Worm (Caenorhabditis elegans): ENCODE measurements around the gene rpl-28.
A peak's percentile ranks its signal among the peaks of the same experiment; 100 is the strongest.

DNA sequence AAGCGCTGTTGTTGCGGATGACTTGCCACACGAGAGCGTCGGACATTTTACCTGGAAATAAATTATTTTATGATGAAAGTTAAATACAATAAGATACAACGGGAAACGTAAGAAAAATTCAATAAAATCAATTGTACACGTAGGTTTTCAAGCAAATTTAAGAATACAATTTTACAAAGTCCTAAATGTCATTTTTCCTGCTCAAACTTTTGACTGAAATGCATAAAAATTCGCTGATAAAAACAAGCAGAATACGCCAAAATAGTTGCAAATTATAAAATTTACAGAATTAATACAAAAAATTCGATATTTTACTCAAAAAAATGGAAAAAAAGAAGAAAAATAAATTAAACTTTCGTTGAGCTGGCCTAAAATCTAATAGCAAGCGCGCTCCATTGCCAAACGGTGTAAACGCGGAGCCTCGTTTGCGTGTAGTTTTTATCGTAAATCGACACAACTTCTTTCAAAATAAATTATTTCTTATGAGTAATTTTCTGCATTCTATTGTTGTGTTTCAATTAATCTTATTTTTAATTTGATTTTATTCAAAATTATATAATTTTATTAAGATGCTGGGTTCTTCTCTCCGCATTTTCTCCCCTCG lies at the start of gene rpl-28, which contains the start of gene mrpl-49:
- TF ChIP-seq ztf-4 (tag; optimal IDR thresholded peaks at IDR 0.05) (peak; percentile 25), egl-13 (tag; optimal IDR thresholded peaks at IDR 0.05) (peak; percentile 65), egl-27 (tag; optimal IDR thresholded peaks at IDR 0.05) (no peak), hlh-17 (GFP tag; optimal IDR thresholded peaks at IDR 0.05; ENCODE audit: borderline replicate concordance) (no peak), snu-23 (GFP tag; optimal IDR thresholded peaks at IDR 0.05) (peak; percentile 93), C16A3.4 (tag; optimal IDR thresholded peaks at IDR 0.05) (peak; percentile 95), elt-3 (tag; optimal IDR thresholded peaks at IDR 0.05) (peak in 4 of 6 experiments; percentile 51 to 92 (median 70)), snpc-4 (tag; optimal IDR thresholded peaks at IDR 0.05) (peak; percentile 89)

All from whole organism, L1 larva.